Worm (Caenorhabditis elegans): ENCODE results near the gene taap-1.

- TF ChIP-seq ama-1 (optimal IDR thresholded peaks at IDR 0.05), result no peak
- no peak for TF ChIP-seq nhr-12 (tag; optimal IDR thresholded peaks at IDR 0.05)
Observed at ce11 chrII:8475306-8475822, 8.3 kb downstream of the taap-1 start, which contains the start of the genes M05D6.1 and M05D6.3.
